Fruit fly (Drosophila melanogaster) whole organism, embryonic: ENCODE data around the gene CG44405.
A peak's percentile ranks its signal among the peaks of the same experiment; 100 is the strongest.

Source experiments
- Adf1 ChIP-seq: fragments of 200-800 bp; sonication (Bioruptor generic); IDR thresholded peaks from 2 replicates; pipeline ENCODE4 v1.3.6; 2022; ENCODE audit warnings: missing biosample characterization, missing genetic modification characterization
- Aef1 ChIP-seq: fragments of 200-800 bp; sonication (Bioruptor generic); IDR thresholded peaks from 3 replicates; pipeline ENCODE4 v1.3.6; 2022; ENCODE audit warnings: missing biosample characterization, missing genetic modification characterization
- Atf-2 ChIP-seq: fragments of 200-800 bp; sonication (Bioruptor generic); optimal IDR thresholded peaks from 2 replicates; lab custom pipeline; 2016; ENCODE audit warnings: missing biosample characterization, missing genetic modification characterization
- CG10565 ChIP-seq: fragments of 200-800 bp; sonication (Bioruptor generic); optimal IDR thresholded peaks from 3 replicates; lab custom pipeline; 2016; ENCODE audit warnings: missing biosample characterization, mild to moderate bottlenecking, missing genetic modification characterization
- CG12659 ChIP-seq: fragments of 200-800 bp; sonication (Bioruptor generic); optimal IDR thresholded peaks from 3 replicates; lab custom pipeline; 2017; ENCODE audit warnings: mild to moderate bottlenecking, missing biosample characterization, missing genetic modification reagents, missing genetic modification characterization
- CG16779 ChIP-seq: fragments of 200-800 bp; sonication (Bioruptor generic); IDR thresholded peaks from 2 replicates; pipeline ENCODE4 v1.3.6; 2022; ENCODE audit warnings: missing biosample characterization, missing genetic modification characterization
- CG18011 ChIP-seq: fragments of 200-800 bp; sonication (Bioruptor generic); optimal IDR thresholded peaks from 2 replicates; lab custom pipeline; 2017; ENCODE audit warnings: missing biosample characterization, missing genetic modification characterization, mild to moderate bottlenecking, moderate library complexity, missing genotype
- CG18764 ChIP-seq: fragments of 200-800 bp; sonication (Bioruptor generic); optimal IDR thresholded peaks from 3 replicates; lab custom pipeline; 2016; ENCODE audit warnings: missing biosample characterization, missing genetic modification characterization
- CG2116 ChIP-seq: fragments of 200-800 bp; sonication (Bioruptor generic); optimal IDR thresholded peaks from 3 replicates; lab custom pipeline; 2018; ENCODE audit warnings: missing biosample characterization, mild to moderate bottlenecking, missing genetic modification characterization
- CG2129 ChIP-seq: fragments of 200-800 bp; sonication (Bioruptor generic); IDR thresholded peaks from 2 replicates; pipeline ENCODE4 v1.3.6; 2022; ENCODE audit warnings: missing biosample characterization, missing genetic modification characterization; ENCODE audit not compliant: partially characterized antibody
- CG2199 ChIP-seq: fragments of 200-800 bp; sonication (Bioruptor generic); IDR thresholded peaks from 3 replicates; pipeline ENCODE4 v1.3.6; 2022; ENCODE audit warnings: missing biosample characterization, missing genetic modification characterization
- CG2678 ChIP-seq: fragments of 200-800 bp; sonication (Bioruptor generic); optimal IDR thresholded peaks from 3 replicates; lab custom pipeline; 2019; ENCODE audit warnings: missing biosample characterization, mild to moderate bottlenecking, missing genetic modification characterization, moderate library complexity
- CG2889 ChIP-seq: fragments of 200-800 bp; sonication (Bioruptor generic); IDR thresholded peaks from 3 replicates; pipeline ENCODE4 v1.3.6; 2022; ENCODE audit warnings: missing biosample characterization, missing genetic modification characterization
- CG3838 ChIP-seq: fragments of 200-800 bp; sonication (Bioruptor generic); optimal IDR thresholded peaks from 3 replicates; lab custom pipeline; 2016; ENCODE audit warnings: missing biosample characterization, missing genetic modification characterization
- CG5180 ChIP-seq: fragments of 200-800 bp; sonication (Bioruptor generic); optimal IDR thresholded peaks from 3 replicates; lab custom pipeline; 2017; ENCODE audit warnings: missing biosample characterization, missing genetic modification characterization, mild to moderate bottlenecking, moderate library complexity, missing genetic modification reagents
- CG7839 ChIP-seq: fragments of 200-800 bp; sonication (Bioruptor generic); optimal IDR thresholded peaks from 3 replicates; lab custom pipeline; 2018; ENCODE audit warnings: missing biosample characterization, mild to moderate bottlenecking, missing genetic modification characterization, moderate library complexity
- CG7963 ChIP-seq: fragments of 200-800 bp; sonication (Bioruptor generic); IDR thresholded peaks from 3 replicates; pipeline ENCODE4 v1.3.6; 2022; ENCODE audit warnings: missing biosample characterization, missing genetic modification characterization; ENCODE audit not compliant: partially characterized antibody
- Ets65A ChIP-seq: fragments of 200-800 bp; sonication (Bioruptor generic); peaks from one replicate; lab custom pipeline; 2016; ENCODE audit warnings: missing biosample characterization, missing genetic modification characterization
- HLH3B ChIP-seq: fragments of 200-800 bp; sonication (Bioruptor generic); IDR thresholded peaks from 2 replicates; pipeline ENCODE4 v1.3.6; 2022; ENCODE audit warnings: missing biosample characterization, missing genetic modification characterization
- Med ChIP-seq: fragments of 200-800 bp; sonication (Bioruptor generic); peaks from one replicate; lab custom pipeline; 2016; ENCODE audit warnings: missing biosample characterization, missing genetic modification characterization, mild to moderate bottlenecking, inconsistent platforms, moderate library complexity
- NK7.1 ChIP-seq: fragments of 200-800 bp; sonication (Bioruptor generic); optimal IDR thresholded peaks from 3 replicates; lab custom pipeline; 2016; ENCODE audit warnings: missing biosample characterization, missing genetic modification characterization
- Scr ChIP-seq: fragments of 200-800 bp; sonication (Bioruptor generic); IDR thresholded peaks from 2 replicates; pipeline ENCODE4 v1.3.6; 2022; ENCODE audit warnings: missing biosample characterization, missing genetic modification characterization; ENCODE audit not compliant: partially characterized antibody
- Sox100B ChIP-seq: fragments of 200-800 bp; sonication (Bioruptor generic); optimal IDR thresholded peaks from 3 replicates; lab custom pipeline; 2018; ENCODE audit warnings: missing biosample characterization, mild to moderate bottlenecking, missing genetic modification characterization
- az2 ChIP-seq: fragments of 200-800 bp; sonication (Bioruptor generic); optimal IDR thresholded peaks from 3 replicates; lab custom pipeline; 2016; ENCODE audit warnings: missing biosample characterization, missing genetic modification characterization
- chinmo ChIP-seq: fragments of 200-800 bp; sonication (Bioruptor generic); IDR thresholded peaks from 4 replicates; pipeline ENCODE4 v1.3.6; 2022; ENCODE audit warnings: missing biosample characterization, missing genetic modification characterization; ENCODE audit not compliant: partially characterized antibody
- ci ChIP-seq: fragments of 200-800 bp; sonication (Bioruptor generic); IDR thresholded peaks from 3 replicates; pipeline ENCODE4 v1.3.6; 2022; ENCODE audit warnings: missing biosample characterization, missing genetic modification characterization
- crol ChIP-seq: fragments of 200-800 bp; sonication (Bioruptor generic); IDR thresholded peaks from 2 replicates; pipeline ENCODE4 v1.3.6; 2022; ENCODE audit warnings: missing biosample characterization, missing genetic modification characterization
- danr ChIP-seq: fragments of 200-800 bp; sonication (Bioruptor generic); IDR thresholded peaks from 2 replicates; pipeline ENCODE4 v1.3.6; 2022; ENCODE audit warnings: missing biosample characterization, missing genetic modification characterization
- dysf ChIP-seq: fragments of 200-800 bp; sonication (Bioruptor generic); IDR thresholded peaks from 3 replicates; pipeline ENCODE4 v1.3.6; 2022; ENCODE audit warnings: missing biosample characterization, missing genetic modification characterization
- hbn ChIP-seq: fragments of 200-800 bp; sonication (Bioruptor generic); IDR thresholded peaks from 2 replicates; pipeline ENCODE4 v1.3.6; 2022; ENCODE audit warnings: missing biosample characterization, missing genetic modification characterization; ENCODE audit not compliant: partially characterized antibody
- kni ChIP-seq: fragments of 200-800 bp; sonication (Bioruptor generic); optimal IDR thresholded peaks from 3 replicates; lab custom pipeline; 2017; ENCODE audit warnings: mild to moderate bottlenecking, missing biosample characterization, missing genetic modification reagents, missing genetic modification characterization
- lab ChIP-seq: fragments of 200-800 bp; sonication (Bioruptor generic); optimal IDR thresholded peaks from 3 replicates; lab custom pipeline; 2017; ENCODE audit warnings: missing biosample characterization, missing genetic modification characterization, mild to moderate bottlenecking, moderate library complexity, missing genetic modification reagents
- luna ChIP-seq: fragments of 200-800 bp; sonication (Bioruptor generic); optimal IDR thresholded peaks from 2 replicates; lab custom pipeline; 2016; ENCODE audit warnings: missing biosample characterization, missing genetic modification characterization
- mirr ChIP-seq: fragments of 200-800 bp; sonication (Bioruptor generic); optimal IDR thresholded peaks from 3 replicates; lab custom pipeline; 2018; ENCODE audit warnings: missing biosample characterization, mild to moderate bottlenecking, missing genetic modification characterization
- onecut ChIP-seq: fragments of 200-800 bp; sonication (Bioruptor generic); IDR thresholded peaks from 2 replicates; pipeline ENCODE4 v1.3.6; 2022; ENCODE audit warnings: missing biosample characterization, missing genetic modification characterization
- pb ChIP-seq: fragments of 200-800 bp; sonication (Bioruptor generic); optimal IDR thresholded peaks from 3 replicates; lab custom pipeline; 2016; ENCODE audit warnings: missing biosample characterization, missing genetic modification characterization
- seq ChIP-seq: fragments of 200-800 bp; sonication (Bioruptor generic); IDR thresholded peaks from 2 replicates; pipeline ENCODE4 v1.3.6; 2022; ENCODE audit warnings: missing biosample characterization, missing genetic modification characterization
- sr ChIP-seq: fragments of 200-800 bp; sonication (Bioruptor generic); IDR thresholded peaks from 3 replicates; pipeline ENCODE4 v1.3.6; 2022; ENCODE audit warnings: missing biosample characterization, missing genetic modification characterization
- trem ChIP-seq: fragments of 200-800 bp; optimal IDR thresholded peaks from 3 replicates; lab custom pipeline; 2019; ENCODE audit warnings: missing biosample characterization, mild to moderate bottlenecking, missing genetic modification characterization, moderate library complexity
- tup ChIP-seq: fragments of 200-800 bp; sonication (Bioruptor generic); optimal IDR thresholded peaks from 2 replicates; lab custom pipeline; 2016; ENCODE audit warnings: missing biosample characterization, mild to moderate bottlenecking, missing genetic modification characterization, moderate library complexity

CG44405 gene

dm6 chr2L:16317777-16318610 is 24.1 kb downstream of the CG44405 start (continued):
- TF ChIP-seq mirr (GFP tag; lab: Kevin White, UChicago) (no peak), dysf (peak; percentile 37; the same call in 1 of the 3 replicates), hbn (no peak), CG5180 (GFP tag; lab: Kevin White, UChicago) (peak; percentile 65), CG7963 (no peak), Aef1 (GFP tag; lab: Robert Waterston, UW) (no peak), danr (GFP tag; lab: Robert Waterston, UW) (peak; percentile 36; the same call in 1 of the 2 replicates), trem (tag; lab: Kevin White, UChicago) (no peak), luna (peak; percentile 28), CG18764 (no peak), Atf-2 (no peak), CG7839 (peak; percentile 14), pb (no peak), Sox100B (GFP tag; lab: Kevin White, UChicago) (peak; percentile 45), CG18011 (GFP tag; lab: Kevin White, UChicago) (peak; percentile 43), CG3838 (GFP tag; lab: Kevin White, UChicago) (peak; percentile 44), CG2129 (no peak), NK7.1 (GFP tag; lab: Kevin White, UChicago) (peak; percentile 40)
- TF ChIP-seq, all 482 proteins: peak for 177

- TF ChIP-seq ci (GFP tag; lab: Robert Waterston, UW) (0 out of 3 replicates have a peak, but pooled peaks have one; percentile 23), seq (GFP tag; lab: Robert Waterston, UW) (0 out of 2 replicates have a peak, but pooled peaks have one; percentile 18), CG12659 (GFP tag; lab: Kevin White, UChicago) (no peak), onecut (GFP tag; lab: Robert Waterston, UW) (no peak), CG10565 (no peak), crol (GFP tag; lab: Robert Waterston, UW) (0 out of 2 replicates have a peak, but pooled peaks have one; percentile 50), CG2678 (tag; lab: Kevin White, UChicago) (no peak), sr (GFP tag; lab: Robert Waterston, UW) (0 out of 3 replicates have a peak, but pooled peaks have one; percentile 25), Ets65A (peak; percentile 17), CG2889 (GFP tag; lab: Robert Waterston, UW) (no peak), Adf1 (GFP tag; lab: Robert Waterston, UW) (no peak), lab (GFP tag; lab: Kevin White, UChicago) (peak; percentile 1), az2 (GFP tag; lab: Kevin White, UChicago) (no peak), HLH3B (GFP tag; lab: Robert Waterston, UW) (0 out of 2 replicates have a peak, but pooled peaks have one; percentile 16), Med (peak; percentile 52), CG2116 (GFP tag; lab: Kevin White, UChicago) (no peak)
- TF ChIP-seq, all 482 proteins: peak for 8
Observed at dm6 chr2L:16317131-16317530, 25.0 kb downstream of the CG44405 start.

dm6 chr2L:16316410-16316809 is 25.7 kb downstream of the CG44405 start:
- TF ChIP-seq CG16779: no peak
- TF ChIP-seq chinmo (GFP tag; lab: Robert Waterston, UW): 0 out of 4 replicates have a peak, but pooled peaks have one; percentile 17
- no peak for TF ChIP-seq tup (GFP tag; lab: Kevin White, UChicago)
- TF ChIP-seq Scr (GFP tag; lab: Robert Waterston, UW): no peak
- 0 out of 3 replicates have a peak, but pooled peaks have one; percentile 50 for TF ChIP-seq CG2199 (GFP tag; lab: Robert Waterston, UW)
- TF ChIP-seq kni (GFP tag; lab: Kevin White, UChicago): no peak
- peak; percentile 64 for TF ChIP-seq Med
